Fruit fly (Drosophila melanogaster): ENCODE measurements around the gene CG46270.

DNA sequence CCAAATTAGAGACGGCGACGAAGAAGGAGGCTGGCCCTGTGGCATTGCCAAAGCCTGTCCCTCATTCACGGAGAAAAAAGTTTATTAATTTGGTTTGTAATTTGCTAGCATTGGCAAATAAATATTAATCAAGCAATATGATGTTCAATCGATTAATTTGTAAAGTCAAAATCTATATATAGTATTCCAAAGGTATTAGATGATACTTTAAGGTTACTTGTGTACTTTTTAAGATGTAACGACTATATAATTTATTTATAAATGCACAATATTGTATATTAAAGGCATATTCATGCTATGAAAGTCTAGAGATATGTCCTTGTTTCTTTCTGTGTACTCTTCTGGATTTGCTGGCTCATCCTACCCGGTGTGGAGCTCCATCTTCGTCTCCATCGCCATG is 43.5 kb upstream of the CG46270 start:
- TF ChIP-seq psq (optimal IDR thresholded peaks at IDR 0.05) (no peak), insv (optimal IDR thresholded peaks at IDR 0.05) (no peak), ttk (optimal IDR thresholded peaks at IDR 0.05) (no peak)
